Fruit fly (Drosophila melanogaster) whole organism, embryonic: ENCODE data around the gene Ldsdh1.

ENCODE experiments used
- Ada2b ChIP-seq: fragments of 200-800 bp; sonication (Bioruptor generic); IDR thresholded peaks from 2 replicates; pipeline ENCODE4 v1.3.6; 2022; ENCODE audit warnings: missing biosample characterization, missing genetic modification characterization
- Atf3 ChIP-seq: fragments of 200-800 bp; sonication (Bioruptor generic); optimal IDR thresholded peaks from 3 replicates; lab custom pipeline; 2016; ENCODE audit warnings: missing biosample characterization, missing genetic modification characterization
- Awh ChIP-seq: fragments of 200-800 bp; sonication (Bioruptor generic); IDR thresholded peaks from 2 replicates; pipeline ENCODE4, ENCODE4 v1.3.6; 2022; ENCODE audit warnings: missing biosample characterization, missing genetic modification characterization
- B-H1 ChIP-seq: fragments of 200-800 bp; sonication (Bioruptor generic); IDR thresholded peaks from 3 replicates; pipeline ENCODE4 v1.3.6; 2022; ENCODE audit warnings: missing biosample characterization, missing genetic modification characterization
- CG10654 ChIP-seq: fragments of 200-800 bp; sonication (Bioruptor generic); optimal IDR thresholded peaks from 2 replicates; lab custom pipeline; 2016; ENCODE audit warnings: missing biosample characterization, missing genetic modification characterization
- CG10979 ChIP-seq: fragments of 200-800 bp; sonication (Bioruptor generic); optimal IDR thresholded peaks from 2 replicates; lab custom pipeline; 2018; ENCODE audit warnings: missing biosample characterization, mild to moderate bottlenecking, missing genetic modification characterization, moderate library complexity
- CG11093 ChIP-seq: fragments of 200-800 bp; sonication (Bioruptor generic); IDR thresholded peaks from 3 replicates; pipeline ENCODE4 v1.3.6; 2022; ENCODE audit warnings: missing biosample characterization, missing genetic modification characterization
- CG12299 ChIP-seq: fragments of 200-800 bp; sonication (Bioruptor generic); optimal IDR thresholded peaks from 2 replicates; lab custom pipeline; 2018; ENCODE audit warnings: missing biosample characterization, mild to moderate bottlenecking, missing genetic modification characterization
- CG15269 ChIP-seq: fragments of 200-800 bp; sonication (Bioruptor generic); optimal IDR thresholded peaks from 2 replicates; lab custom pipeline; 2018; ENCODE audit warnings: missing biosample characterization, mild to moderate bottlenecking, missing genetic modification characterization, moderate library complexity
- CG17186 ChIP-seq: fragments of 200-800 bp; sonication (Bioruptor generic); optimal IDR thresholded peaks from 3 replicates; lab custom pipeline; 2017; ENCODE audit warnings: missing biosample characterization, missing genetic modification reagents, missing genetic modification characterization
- CG17912 ChIP-seq: fragments of 200-800 bp; sonication (Bioruptor generic); optimal IDR thresholded peaks from 2 replicates; lab custom pipeline; 2018; ENCODE audit warnings: missing biosample characterization, mild to moderate bottlenecking, missing genetic modification characterization
- CG18011 ChIP-seq: fragments of 200-800 bp; sonication (Bioruptor generic); optimal IDR thresholded peaks from 2 replicates; lab custom pipeline; 2017; ENCODE audit warnings: missing biosample characterization, missing genetic modification characterization, mild to moderate bottlenecking, moderate library complexity, missing genotype
- CG18262 ChIP-seq: fragments of 200-800 bp; optimal IDR thresholded peaks from 3 replicates; lab custom pipeline; 2019; ENCODE audit warnings: missing biosample characterization, mild to moderate bottlenecking, missing genetic modification characterization, moderate library complexity
- CG1832 ChIP-seq: fragments of 200-800 bp; sonication (Bioruptor generic); optimal IDR thresholded peaks from 2 replicates; lab custom pipeline; 2017; ENCODE audit warnings: missing biosample characterization, mild to moderate bottlenecking, missing genetic modification characterization, inconsistent platforms
- CG33557 ChIP-seq: fragments of 200-800 bp; sonication (Bioruptor generic); optimal IDR thresholded peaks from 2 replicates; lab custom pipeline; 2019; ENCODE audit warnings: missing biosample characterization, mild to moderate bottlenecking, missing genetic modification characterization, moderate library complexity
- CG7271 ChIP-seq: fragments of 200-800 bp; sonication (Bioruptor generic); optimal IDR thresholded peaks from 2 replicates; lab custom pipeline; 2018; ENCODE audit warnings: missing biosample characterization, mild to moderate bottlenecking, missing genetic modification characterization, moderate library complexity
- CG7786 ChIP-seq: fragments of 200-800 bp; sonication (Bioruptor generic); optimal IDR thresholded peaks from 2 replicates; lab custom pipeline; 2016; ENCODE audit warnings: missing biosample characterization, missing genetic modification characterization
- CG7839 ChIP-seq: fragments of 200-800 bp; sonication (Bioruptor generic); optimal IDR thresholded peaks from 3 replicates; lab custom pipeline; 2018; ENCODE audit warnings: missing biosample characterization, mild to moderate bottlenecking, missing genetic modification characterization, moderate library complexity
- CG7963 ChIP-seq: fragments of 200-800 bp; sonication (Bioruptor generic); IDR thresholded peaks from 3 replicates; pipeline ENCODE4 v1.3.6; 2022; ENCODE audit warnings: missing biosample characterization, missing genetic modification characterization; ENCODE audit not compliant: partially characterized antibody
- CG8089 ChIP-seq: fragments of 200-800 bp; sonication (Bioruptor generic); optimal IDR thresholded peaks from 3 replicates; lab custom pipeline; 2016; ENCODE audit warnings: missing biosample characterization, missing genetic modification characterization
- CG9797 ChIP-seq: fragments of 200-800 bp; sonication (Bioruptor generic); optimal IDR thresholded peaks from 3 replicates; lab custom pipeline; 2018; ENCODE audit warnings: missing biosample characterization, mild to moderate bottlenecking, missing genetic modification characterization
- CHES-1-like ChIP-seq: fragments of 200-800 bp; sonication (Bioruptor generic); optimal IDR thresholded peaks from 2 replicates; lab custom pipeline; 2016; ENCODE audit warnings: missing biosample characterization, missing genetic modification characterization
- Camta ChIP-seq: fragments of 200-800 bp; sonication (Bioruptor generic); optimal IDR thresholded peaks from 2 replicates; lab custom pipeline; 2016; ENCODE audit warnings: missing biosample characterization, missing genetic modification characterization
- Dad ChIP-seq: fragments of 200-800 bp; sonication (Bioruptor generic); optimal IDR thresholded peaks from 3 replicates; lab custom pipeline; 2016; ENCODE audit warnings: missing biosample characterization, missing genetic modification characterization
- Elba2 ChIP-seq: fragments of 200-800 bp; sonication (Bioruptor generic); optimal IDR thresholded peaks from 3 replicates; lab custom pipeline; 2016; ENCODE audit warnings: missing biosample characterization, missing genetic modification characterization
- Fer3 ChIP-seq: fragments of 200-800 bp; sonication (Bioruptor generic); optimal IDR thresholded peaks from 2 replicates; lab custom pipeline; 2018; ENCODE audit warnings: missing biosample characterization, mild to moderate bottlenecking, missing genetic modification characterization, moderate library complexity
- H15 ChIP-seq: fragments of 200-800 bp; sonication (Bioruptor generic); IDR thresholded peaks from 3 replicates; pipeline ENCODE4 v1.3.6; 2022; ENCODE audit warnings: missing biosample characterization, missing genetic modification characterization
- H2.0 ChIP-seq: fragments of 200-800 bp; sonication (Bioruptor generic); IDR thresholded peaks from 2 replicates; pipeline ENCODE4 v1.3.6; 2022; ENCODE audit warnings: missing biosample characterization, missing genetic modification characterization
- Hr39 ChIP-seq: fragments of >200 bp; optimal IDR thresholded peaks from 2 replicates; lab custom pipeline; 2017
- abd-A ChIP-seq: fragments of 200-800 bp; sonication (Bioruptor generic); optimal IDR thresholded peaks from 3 replicates; lab custom pipeline; 2019; ENCODE audit warnings: missing biosample characterization, mild to moderate bottlenecking, missing genetic modification characterization, moderate library complexity
- bab2 ChIP-seq: fragments of 200-800 bp; sonication (Bioruptor generic); optimal IDR thresholded peaks from 2 replicates; lab custom pipeline; 2016; ENCODE audit warnings: missing biosample characterization, missing genetic modification characterization
- bowl ChIP-seq: fragments of 200-800 bp; sonication (Bioruptor generic); IDR thresholded peaks from 2 replicates; pipeline ENCODE4 v1.3.6; 2022; ENCODE audit warnings: missing biosample characterization, missing genetic modification characterization
- chif ChIP-seq, 2 experiments: fragments of 200-800 bp; sonication (Bioruptor generic); optimal IDR thresholded peaks; 3 replicates each; lab custom pipeline; 2016; ENCODE audit warnings: missing biosample characterization in 2 of 2, missing genetic modification characterization in 2 of 2
- crp ChIP-seq, 2 experiments: fragments of 200-800 bp; sonication (Bioruptor generic); optimal IDR thresholded peaks; 2 replicates in 1 of 2; 3 replicates in 1 of 2; lab custom pipeline; 2017; ENCODE audit warnings: missing biosample characterization in 2 of 2, missing genetic modification characterization in 2 of 2, mild to moderate bottlenecking in 1 of 2, moderate library complexity in 1 of 2
- ewg ChIP-seq: fragments of 200-800 bp; sonication (Bioruptor generic); optimal IDR thresholded peaks from 3 replicates; lab custom pipeline; 2017; ENCODE audit warnings: mild to moderate bottlenecking, missing biosample characterization, missing genetic modification reagents, missing genetic modification characterization
- fd102C ChIP-seq: fragments of 200-800 bp; sonication (Bioruptor generic); optimal IDR thresholded peaks from 2 replicates; lab custom pipeline; 2018; ENCODE audit warnings: missing biosample characterization, mild to moderate bottlenecking, missing genetic modification characterization, moderate library complexity
- gsb-n ChIP-seq: fragments of 200-800 bp; sonication (Bioruptor generic); optimal IDR thresholded peaks from 3 replicates; lab custom pipeline; 2018; ENCODE audit warnings: missing biosample characterization, mild to moderate bottlenecking, missing genetic modification characterization
- gt ChIP-seq: fragments of 200-800 bp; sonication (Bioruptor generic); IDR thresholded peaks from 2 replicates; pipeline ENCODE4 v1.3.6; 2022; ENCODE audit warnings: missing biosample characterization, missing genetic modification characterization
- hb ChIP-seq: fragments of 200-800 bp; sonication (Bioruptor generic); IDR thresholded peaks from 3 replicates; pipeline ENCODE4 v1.3.6; 2022; ENCODE audit warnings: missing biosample characterization, missing genetic modification characterization; ENCODE audit not compliant: partially characterized antibody
- inv ChIP-seq: fragments of 200-800 bp; sonication (Bioruptor generic); IDR thresholded peaks from 2 replicates; pipeline ENCODE4 v1.3.6; 2022; ENCODE audit warnings: missing biosample characterization, missing genetic modification characterization; ENCODE audit not compliant: partially characterized antibody
- jigr1 ChIP-seq: fragments of 200-800 bp; sonication (Bioruptor generic); IDR thresholded peaks from 3 replicates; pipeline ENCODE4 v1.3.6; 2022; ENCODE audit warnings: missing biosample characterization, missing genetic modification characterization
- nau ChIP-seq: fragments of 200-800 bp; sonication (Bioruptor generic); optimal IDR thresholded peaks from 3 replicates; lab custom pipeline; 2017; ENCODE audit warnings: missing biosample characterization, mild to moderate bottlenecking, missing genetic modification characterization, missing genetic modification reagents
- oc ChIP-seq: fragments of 200-800 bp; sonication (Bioruptor generic); optimal IDR thresholded peaks from 2 replicates; lab custom pipeline; 2018; ENCODE audit warnings: missing biosample characterization, mild to moderate bottlenecking, missing genetic modification characterization, moderate library complexity
- onecut ChIP-seq: fragments of 200-800 bp; sonication (Bioruptor generic); IDR thresholded peaks from 2 replicates; pipeline ENCODE4 v1.3.6; 2022; ENCODE audit warnings: missing biosample characterization, missing genetic modification characterization
- pan ChIP-seq, 4 experiments: fragments of >200 bp in 3 of 4; fragments of 200-800 bp in 1 of 4; sonication (Bioruptor generic) in 1 of 4; optimal IDR thresholded peaks in 3 of 4; IDR thresholded peaks in 1 of 4; 2 replicates each; pipeline versions ENCODE4 v1.3.6 to Lab custom; 2017 to 2022; ENCODE audit warnings: missing biosample characterization in 2 of 4, missing genetic modification characterization in 2 of 4, mixed read lengths in 1 of 4
- psq ChIP-seq: fragments of 200-800 bp; sonication (Bioruptor generic); optimal IDR thresholded peaks from 2 replicates; lab custom pipeline; 2017; ENCODE audit warnings: missing biosample characterization, missing genetic modification characterization
- pzg ChIP-seq: fragments of 200-800 bp; sonication (Bioruptor generic); optimal IDR thresholded peaks from 3 replicates; lab custom pipeline; 2018; ENCODE audit warnings: missing biosample characterization, mild to moderate bottlenecking, missing genetic modification characterization, moderate library complexity
- tap ChIP-seq: fragments of 200-800 bp; optimal IDR thresholded peaks from 3 replicates; lab custom pipeline; 2019; ENCODE audit warnings: missing biosample characterization, mild to moderate bottlenecking, missing genetic modification characterization, moderate library complexity
- unpg ChIP-seq: fragments of 200-800 bp; sonication (Bioruptor generic); optimal IDR thresholded peaks from 3 replicates; lab custom pipeline; 2018; ENCODE audit warnings: missing biosample characterization, mild to moderate bottlenecking, missing genetic modification characterization, moderate library complexity
- zen2 ChIP-seq: fragments of 200-800 bp; sonication (Bioruptor generic); IDR thresholded peaks from 3 replicates; pipeline ENCODE4 v1.3.6; 2022; ENCODE audit warnings: missing biosample characterization, missing genetic modification characterization; ENCODE audit not compliant: partially characterized antibody

Gene Ldsdh1

dm6 chrX:8126149-8126548 is 44.7 kb upstream of the Ldsdh1 start (continued):
- TF ChIP-seq chif (GFP tag; optimal IDR thresholded peaks at IDR 0.05; lab: Kevin White, UChicago) (peak; percentile 23 to 71), ewg (peak; percentile 67), inv (GFP tag; lab: Robert Waterston, UW) (no peak), Elba2 (GFP tag; lab: Kevin White, UChicago) (no peak), Ada2b (GFP tag; lab: Robert Waterston, UW) (peak; percentile 61), Hr39 (no peak), zen2 (GFP tag; lab: Robert Waterston, UW) (no peak), jigr1 (GFP tag; lab: Robert Waterston, UW) (peak; percentile 37; the same call in 1 of the 3 replicates), oc (tag; lab: Kevin White, UChicago) (peak; percentile 74), onecut (GFP tag; lab: Robert Waterston, UW) (0 out of 2 replicates have a peak, but pooled peaks have one; percentile 14), crp (GFP tag; optimal IDR thresholded peaks at IDR 0.05; lab: Kevin White, UChicago) (no peak), nau (GFP tag; lab: Kevin White, UChicago) (no peak), H15 (GFP tag; lab: Robert Waterston, UW) (peak; percentile 72), CG10979 (peak; percentile 80), CG17912 (GFP tag; lab: Kevin White, UChicago) (no peak), Camta (GFP tag; lab: Kevin White, UChicago) (peak; percentile 35), CG11093 (GFP tag; lab: Robert Waterston, UW) (no peak), tap (peak; percentile 57), unpg (GFP tag; lab: Kevin White, UChicago) (peak; percentile 73), Fer3 (tag; lab: Kevin White, UChicago) (peak; percentile 9), CG15269 (peak; percentile 45), CG7786 (GFP tag; lab: Kevin White, UChicago) (no peak), abd-A (tag; lab: Kevin White, UChicago) (no peak), psq (peak; percentile 6), hb (GFP tag; lab: Robert Waterston, UW) (no peak), B-H1 (GFP tag; lab: Robert Waterston, UW) (0 out of 3 replicates have a peak, but pooled peaks have one; percentile 32), Awh (peak; percentile 76), gsb-n (peak; percentile 75), CG8089 (GFP tag; lab: Kevin White, UChicago) (peak; percentile 23), Dad (GFP tag; lab: Kevin White, UChicago) (no peak), CG1832 (GFP tag; lab: Kevin White, UChicago) (no peak), CG7271 (tag; lab: Kevin White, UChicago) (no peak), CG18011 (no peak), Atf3 (GFP tag; lab: Kevin White, UChicago) (peak; percentile 38), CHES-1-like (GFP tag; lab: Kevin White, UChicago) (no peak), CG18262 (tag; lab: Kevin White, UChicago) (peak; percentile 80), bowl (GFP tag; lab: Robert Waterston, UW) (no peak), pzg (GFP tag; lab: Kevin White, UChicago) (no peak), CG7963 (no peak), CG10654 (GFP tag; lab: Kevin White, UChicago) (peak; percentile 30), fd102C (no peak), pan (optimal IDR thresholded peaks at IDR 0.05; lab: Kevin White, UChicago) (no peak), pan (GFP tag; optimal IDR thresholded peaks at IDR 0.05 in 1 of 2, IDR thresholded peaks at IDR 0.05 in 1 of 2) (peak in 1 of 2 experiments; percentile 58), bab2 (peak; percentile 22), CG33557 (GFP tag; lab: Kevin White, UChicago) (peak; percentile 16), CG17186 (GFP tag; lab: Kevin White, UChicago) (peak; percentile 7), CG7839 (tag; lab: Kevin White, UChicago) (peak; percentile 64), H2.0 (GFP tag; lab: Robert Waterston, UW) (no peak), gt (0 out of 2 replicates have a peak, but pooled peaks have one; percentile 54), CG12299 (tag; lab: Kevin White, UChicago) (no peak), CG9797 (no peak)
